Worm (Caenorhabditis elegans): ENCODE measurements around the gene msp-53.
A peak's percentile ranks its signal among the peaks of the same experiment; 100 is the strongest.

The msp-53 gene

ce11 chrIV:5108971-5109370 lies 44.1 kb upstream of the msp-53 start:
- TF ChIP-seq gei-17 (GFP tag; optimal IDR thresholded peaks at IDR 0.05) (no peak), T26A5.8 (tag; optimal IDR thresholded peaks at IDR 0.05) (no peak), ccch-3 (GFP tag; optimal IDR thresholded peaks at IDR 0.05) (no peak), rec-8 (tag; optimal IDR thresholded peaks at IDR 0.05) (no peak), let-526 (GFP tag; IDR thresholded peaks at IDR 0.05) (no peak), snpc-4 (GFP tag; optimal IDR thresholded peaks at IDR 0.05) (no peak), snpc-4 (tag; optimal IDR thresholded peaks at IDR 0.05) (no peak)

ce11 chrIV:5103229-5103894 lies 38.5 kb upstream of the msp-53 start, which contains the start of gene C02B10.3:
TSS of gene C02B10.3 (minus strand) at chrIV:5103279.
- TF ChIP-seq mcd-1 (GFP tag; IDR thresholded peaks at IDR 0.05), result no peak
- TF ChIP-seq K12H6.12 (tag; optimal IDR thresholded peaks at IDR 0.05), result peak; percentile 36
- TF ChIP-seq F39B2.1 (GFP tag; IDR thresholded peaks at IDR 0.05), result no peak
- peak; percentile 7; the same call in 1 of the 2 replicates for TF ChIP-seq hmg-1.2 (GFP tag; IDR thresholded peaks at IDR 0.05)

ce11 chrIV:5101945-5102344 lies 37.1 kb upstream of the msp-53 start:
- no peak for TF ChIP-seq lin-40 (tag; optimal IDR thresholded peaks at IDR 0.05)
- TF ChIP-seq xnd-1 (tag; optimal IDR thresholded peaks at IDR 0.05), result no peak
- no peak for TF ChIP-seq lag-1 (GFP tag; IDR thresholded peaks at IDR 0.05)
- TF ChIP-seq nhr-90 (tag; optimal IDR thresholded peaks at IDR 0.05), result no peak
- no peak for TF ChIP-seq hlh-26 (GFP tag; conservative IDR thresholded peaks at IDR 0.05)
- no peak for TF ChIP-seq sptf-2 (GFP tag; optimal IDR thresholded peaks at IDR 0.05)
- no peak for TF ChIP-seq ama-1 (optimal IDR thresholded peaks at IDR 0.05)
- no peak for TF ChIP-seq ama-1 (GFP tag; optimal IDR thresholded peaks at IDR 0.05)

- TF ChIP-seq nfyb-1 (GFP tag; IDR thresholded peaks at IDR 0.05) (0 out of 2 replicates have a peak, but pooled peaks have one; percentile 21), K12H6.12 (tag; optimal IDR thresholded peaks at IDR 0.05) (peak; percentile 17), B0261.1 (tag; optimal IDR thresholded peaks at IDR 0.05) (no peak)
Observed at ce11 chrIV:5100145-5100544, 35.3 kb upstream of the msp-53 start.

ce11 chrIV:5093462-5093861 lies 28.6 kb upstream of the msp-53 start:
- TF ChIP-seq lin-40 (tag; optimal IDR thresholded peaks at IDR 0.05) (no peak), lin-54 (GFP tag; optimal IDR thresholded peaks at IDR 0.05) (no peak), F37B4.10 (GFP tag; IDR thresholded peaks at IDR 0.05) (no peak), B0019.2 (GFP tag; conservative IDR thresholded peaks at IDR 0.05) (no peak), xnd-1 (tag; optimal IDR thresholded peaks at IDR 0.05) (no peak), pha-4 (tag; optimal IDR thresholded peaks at IDR 0.05) (no peak), Y95B8A.8 (GFP tag; IDR thresholded peaks at IDR 0.05) (no peak), ekl-4 (GFP tag; IDR thresholded peaks at IDR 0.05) (no peak), lin-26 (GFP tag; IDR thresholded peaks at IDR 0.05) (no peak), bed-2 (GFP tag; IDR thresholded peaks at IDR 0.05) (no peak), ceh-79 (tag; optimal IDR thresholded peaks at IDR 0.05) (no peak), sdz-38 (tag; optimal IDR thresholded peaks at IDR 0.05) (no peak), lag-1 (GFP tag; IDR thresholded peaks at IDR 0.05) (no peak), Y56A3A.18 (GFP tag; IDR thresholded peaks at IDR 0.05) (no peak), tlf-1 (GFP tag; optimal IDR thresholded peaks at IDR 0.05) (no peak), aptf-2 (GFP tag; conservative IDR thresholded peaks at IDR 0.05) (no peak), Y79H2A.3 (GFP tag; conservative IDR thresholded peaks at IDR 0.05) (no peak)
